Worm (Caenorhabditis elegans): ENCODE measurements around the gene Y54G11A.17.

Y54G11A.17 gene

ce11 chrII:14349356-14349923 lies at the start of gene Y54G11A.17, which contains the start of the genes lin-7 and elof-1:
Y54G11A.17 (minus strand) TSS chrII:14349406.
lin-7 (minus strand) TSS chrII:14349406.
elof-1 (plus strand) TSS chrII:14349738.
- TF ChIP-seq F13C5.2 (tag; optimal IDR thresholded peaks at IDR 0.05) (peak; percentile 61), hmbx-1 (tag; optimal IDR thresholded peaks at IDR 0.05) (no peak), pes-1 (GFP tag; IDR thresholded peaks at IDR 0.05) (peak; percentile 34; the same call in 1 of the 2 replicates), sea-1 (GFP tag; conservative IDR thresholded peaks at IDR 0.05) (no peak), tbx-37 (GFP tag; conservative IDR thresholded peaks at IDR 0.05) (peak; percentile 34; the same call in 1 of the 2 replicates), tbx-11 (GFP tag; IDR thresholded peaks at IDR 0.05) (no peak), ets-7 (tag; optimal IDR thresholded peaks at IDR 0.05) (no peak), scrt-1 (GFP tag; IDR thresholded peaks at IDR 0.05) (no peak)

DNA sequence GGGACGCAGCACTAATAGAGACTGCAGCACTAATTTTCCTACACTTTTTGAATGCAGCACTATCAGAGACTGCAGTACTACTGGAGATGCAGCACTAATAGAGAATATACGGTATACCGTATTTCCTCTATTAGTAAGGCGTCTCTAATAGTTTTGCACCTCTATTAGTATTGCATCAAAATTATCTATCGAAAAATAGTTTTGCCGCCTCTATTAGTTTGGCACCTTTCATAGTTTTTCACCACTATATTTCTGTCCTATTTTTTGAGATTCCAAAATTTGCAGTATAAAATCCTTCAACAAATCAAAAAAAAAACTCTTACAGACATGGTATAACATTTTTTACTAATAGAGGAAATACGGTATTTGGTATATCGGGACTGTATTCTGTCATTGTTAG lies 44.6 kb upstream of the Y54G11A.17 start:
- TF ChIP-seq tbx-11 (GFP tag; IDR thresholded peaks at IDR 0.05) (no peak), ceh-36 (tag; optimal IDR thresholded peaks at IDR 0.05) (no peak)

DNA sequence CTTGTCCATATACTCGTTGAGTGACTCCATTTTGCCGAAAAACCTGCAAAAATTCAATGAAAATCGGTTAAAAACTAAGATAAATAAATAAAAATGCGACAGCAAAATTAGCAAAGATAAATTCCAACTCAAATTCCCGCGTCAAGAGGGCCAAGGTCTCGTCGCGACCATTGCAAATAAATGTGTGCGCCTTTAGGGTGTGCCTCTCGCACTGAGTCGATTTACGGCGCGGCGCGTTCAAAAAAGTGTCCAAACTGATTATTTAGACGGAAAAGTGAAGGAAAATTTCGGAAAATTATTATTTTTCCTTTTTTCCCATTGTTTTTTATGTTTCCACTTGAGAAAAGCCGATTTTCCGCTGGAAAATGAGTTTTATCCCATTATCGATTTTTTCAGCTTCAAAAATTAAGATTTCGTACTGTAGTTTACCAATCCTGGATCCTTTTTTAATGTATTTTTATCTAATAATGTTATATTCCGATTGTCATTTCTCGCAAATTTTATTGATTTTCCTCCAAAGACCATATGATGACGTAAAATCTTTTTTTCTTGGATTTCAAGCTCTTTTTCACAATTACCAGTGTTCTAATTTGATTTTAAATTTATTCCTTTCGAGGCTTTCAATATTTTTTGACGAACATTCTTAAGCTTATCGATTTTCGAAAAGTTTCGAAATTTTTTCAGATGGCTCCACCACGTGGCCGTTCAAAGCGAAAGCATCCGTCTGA lies 41.0 kb upstream of the Y54G11A.17 start, which contains the start of the genes kbp-3 and nurf-1:
kbp-3 (minus strand) TSS at position 43 of the 728 bp plus-strand sequence.
nurf-1 (plus strand) TSS at position 678 of the 728 bp plus-strand sequence.
- TF ChIP-seq tbx-11 (GFP tag; IDR thresholded peaks at IDR 0.05) (0 out of 2 replicates have a peak, but pooled peaks have one; percentile 9), ceh-36 (tag; optimal IDR thresholded peaks at IDR 0.05) (no peak), hmg-4 (GFP tag; optimal IDR thresholded peaks at IDR 0.05) (peak; percentile 29), F13C5.2 (tag; optimal IDR thresholded peaks at IDR 0.05) (peak; percentile 4)

- TF ChIP-seq ceh-36 (tag; optimal IDR thresholded peaks at IDR 0.05) (no peak), ama-1 (optimal IDR thresholded peaks at IDR 0.05) (no peak), ets-7 (tag; optimal IDR thresholded peaks at IDR 0.05) (no peak), sea-1 (GFP tag; conservative IDR thresholded peaks at IDR 0.05) (no peak), pes-1 (GFP tag; IDR thresholded peaks at IDR 0.05) (no peak), tra-4 (tag; optimal IDR thresholded peaks at IDR 0.05) (no peak), aly-1 (tag; optimal IDR thresholded peaks at IDR 0.05) (no peak), tbx-37 (GFP tag; conservative IDR thresholded peaks at IDR 0.05) (no peak), hmg-4 (GFP tag; optimal IDR thresholded peaks at IDR 0.05) (no peak), flt-1 (GFP tag; IDR thresholded peaks at IDR 0.05) (no peak), F13C5.2 (tag; optimal IDR thresholded peaks at IDR 0.05) (no peak), scrt-1 (GFP tag; IDR thresholded peaks at IDR 0.05) (no peak), ceh-13 (GFP tag; optimal IDR thresholded peaks at IDR 0.05) (no peak), tbx-11 (GFP tag; IDR thresholded peaks at IDR 0.05) (no peak), hnd-1 (tag; optimal IDR thresholded peaks at IDR 0.05) (no peak), B0310.2 (tag; optimal IDR thresholded peaks at IDR 0.05) (no peak), hmbx-1 (tag; optimal IDR thresholded peaks at IDR 0.05) (no peak)
Observed at ce11 chrII:14388213-14388612, 39.0 kb upstream of the Y54G11A.17 start, which contains the start of gene F26H11.8. F26H11.8 (plus strand) TSS chrII:14388513.

DNA sequence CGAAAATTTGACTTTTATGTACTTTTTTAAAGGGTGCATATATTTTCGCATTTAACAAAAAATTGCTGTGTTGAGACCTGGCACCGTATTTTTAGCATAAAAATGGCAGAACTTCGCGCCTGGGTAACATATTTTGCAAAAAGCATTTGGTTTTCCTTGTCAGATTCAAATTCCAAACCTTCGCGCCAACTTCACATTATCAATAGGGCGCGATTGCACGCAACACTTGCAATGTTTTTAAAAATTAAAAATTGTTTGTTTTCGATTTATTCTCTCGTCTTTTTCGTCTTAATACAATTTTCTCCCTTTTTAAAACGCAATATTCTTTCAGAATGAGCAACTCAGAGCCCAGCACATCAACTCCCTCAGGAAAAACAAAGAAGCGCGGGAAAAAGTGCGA lies 34.4 kb upstream of the Y54G11A.17 start, which contains the start of gene mes-2:
mes-2 (plus strand) TSS at position 330 of the 400 bp plus-strand sequence.
- TF ChIP-seq F13C5.2 (tag; optimal IDR thresholded peaks at IDR 0.05) (peak; percentile 66), tbx-37 (GFP tag; conservative IDR thresholded peaks at IDR 0.05) (no peak), flt-1 (GFP tag; IDR thresholded peaks at IDR 0.05) (no peak), hmbx-1 (tag; optimal IDR thresholded peaks at IDR 0.05) (no peak), ceh-13 (GFP tag; optimal IDR thresholded peaks at IDR 0.05) (no peak), hmg-4 (GFP tag; optimal IDR thresholded peaks at IDR 0.05) (no peak)

ce11 chrII:14381450-14381849 lies 32.2 kb upstream of the Y54G11A.17 start, which contains the start of gene sdz-26:
sdz-26 (plus strand) TSS chrII:14381750.
- TF ChIP-seq scrt-1 (GFP tag; IDR thresholded peaks at IDR 0.05) (no peak), hmg-4 (GFP tag; optimal IDR thresholded peaks at IDR 0.05) (no peak), pes-1 (GFP tag; IDR thresholded peaks at IDR 0.05) (no peak), F13C5.2 (tag; optimal IDR thresholded peaks at IDR 0.05) (no peak), ets-7 (tag; optimal IDR thresholded peaks at IDR 0.05) (no peak), ceh-36 (tag; optimal IDR thresholded peaks at IDR 0.05) (no peak), tbx-11 (GFP tag; IDR thresholded peaks at IDR 0.05) (no peak), hnd-1 (tag; optimal IDR thresholded peaks at IDR 0.05) (no peak), ceh-13 (GFP tag; optimal IDR thresholded peaks at IDR 0.05) (no peak), tra-4 (tag; optimal IDR thresholded peaks at IDR 0.05) (no peak)

ce11 chrII:14380778-14381177 lies 31.6 kb upstream of the Y54G11A.17 start:
- TF ChIP-seq hmbx-1 (tag; optimal IDR thresholded peaks at IDR 0.05) (no peak), B0310.2 (tag; optimal IDR thresholded peaks at IDR 0.05) (no peak), pes-1 (GFP tag; IDR thresholded peaks at IDR 0.05) (no peak), ceh-36 (tag; optimal IDR thresholded peaks at IDR 0.05) (no peak), scrt-1 (GFP tag; IDR thresholded peaks at IDR 0.05) (no peak), sea-1 (GFP tag; conservative IDR thresholded peaks at IDR 0.05) (no peak), hnd-1 (tag; optimal IDR thresholded peaks at IDR 0.05) (no peak)

DNA sequence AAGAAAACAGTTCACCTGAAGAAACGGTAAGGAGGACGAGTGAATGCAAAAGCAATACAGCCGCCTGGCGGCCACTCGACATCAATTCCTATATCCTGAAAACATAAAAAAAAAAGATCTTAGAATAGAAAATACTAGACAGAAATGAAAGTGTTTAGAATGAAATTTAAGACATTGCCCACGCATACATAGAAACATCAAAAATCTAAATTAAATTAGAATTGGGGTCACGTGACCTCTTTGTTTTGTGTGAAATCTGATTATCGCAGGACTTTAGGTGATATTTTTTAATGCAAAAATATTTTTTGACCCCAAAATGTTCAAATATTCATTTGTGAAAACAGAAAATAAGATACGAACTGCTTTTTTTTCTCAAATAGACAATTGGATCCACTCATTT lies 28.6 kb upstream of the Y54G11A.17 start, which contains the start of gene acr-20:
acr-20 (minus strand) TSS at position 101 of the 400 bp plus-strand sequence.
- TF ChIP-seq ceh-36 (tag; optimal IDR thresholded peaks at IDR 0.05), result no peak
- TF ChIP-seq pes-1 (GFP tag; IDR thresholded peaks at IDR 0.05), result no peak
- no peak for TF ChIP-seq sea-1 (GFP tag; conservative IDR thresholded peaks at IDR 0.05)

Measured in whole organism, early embryonic.